Worm (Caenorhabditis elegans) whole organism, L4 larva: ENCODE results near the gene W10G11.19.

Experiments used
- T26A8.4 ChIP-seq: fragments of 200-800 bp; sonication (Bioruptor generic); IDR thresholded peaks from 2 replicates; pipeline ENCODE4 v1.3.6; 2022; ENCODE audit warnings: missing genetic modification characterization, missing compliant biosample characterization
- ZK546.5 ChIP-seq, 2 experiments: sonication (generic microtip); optimal IDR thresholded peaks; 2 replicates each; lab custom pipeline; 2017; ENCODE audit warnings: missing biosample characterization in 2 of 2, missing genetic modification characterization in 2 of 2
- aly-2 ChIP-seq: sonication (generic microtip); optimal IDR thresholded peaks from 2 replicates; lab custom pipeline; 2018; ENCODE audit warnings: missing biosample characterization, missing genetic modification characterization
- attf-4 ChIP-seq: sonication (generic microtip); optimal IDR thresholded peaks from 3 replicates; lab custom pipeline; 2017; ENCODE audit warnings: missing biosample characterization, missing genetic modification characterization
- ceh-20 ChIP-seq: fragments of 200-800 bp; sonication (Bioruptor generic); IDR thresholded peaks from 2 replicates; pipeline ENCODE4 v1.3.6; 2022; ENCODE audit warnings: missing genetic modification reagents, missing genetic modification characterization, missing compliant biosample characterization
- ceh-32 ChIP-seq: sonication (generic microtip); optimal IDR thresholded peaks from 2 replicates; lab custom pipeline; 2016; ENCODE audit warnings: mild to moderate bottlenecking, missing genetic modification characterization, missing compliant biosample characterization; ENCODE audit not compliant: poor library complexity
- ceh-82 ChIP-seq: sonication (generic microtip); optimal IDR thresholded peaks from 2 replicates; lab custom pipeline; 2017; ENCODE audit warnings: missing biosample characterization, missing genetic modification characterization
- daf-19 ChIP-seq: fragments of 200-800 bp; sonication (Bioruptor generic); conservative IDR thresholded peaks from 2 replicates; pipeline ENCODE4 v1.3.6; 2022; ENCODE audit warnings: missing genetic modification characterization, missing compliant biosample characterization
- daf-8 ChIP-seq: fragments of 200-800 bp; sonication (Bioruptor generic); IDR thresholded peaks from 2 replicates; pipeline ENCODE4 v1.3.6; 2022; ENCODE audit warnings: missing genetic modification characterization, missing compliant biosample characterization
- dmd-6 ChIP-seq: fragments of 200-800 bp; sonication (Bioruptor generic); IDR thresholded peaks from 2 replicates; pipeline ENCODE4 v1.3.6; 2022; ENCODE audit warnings: missing genetic modification reagents, missing genetic modification characterization, missing compliant biosample characterization
- dmd-8 ChIP-seq: fragments of 200-800 bp; sonication (Bioruptor generic); IDR thresholded peaks from 2 replicates; pipeline ENCODE4 v1.3.6; 2022; ENCODE audit warnings: missing genetic modification characterization, missing compliant biosample characterization
- dmd-9 ChIP-seq: fragments of 200-800 bp; sonication (Bioruptor generic); IDR thresholded peaks from 2 replicates; pipeline ENCODE4 v1.3.6; 2022; ENCODE audit warnings: missing genetic modification reagents, missing genetic modification characterization, missing compliant biosample characterization
- duxl-1 ChIP-seq: sonication (generic microtip); optimal IDR thresholded peaks from 2 replicates; lab custom pipeline; 2016; ENCODE audit warnings: mild to moderate bottlenecking, missing genetic modification characterization, moderate library complexity, missing compliant biosample characterization; ENCODE audit not compliant: poor library complexity
- egl-27 ChIP-seq: sonication (generic microtip); optimal IDR thresholded peaks from 3 replicates; lab custom pipeline; 2017; ENCODE audit warnings: missing biosample characterization, missing genetic modification reagents, missing genetic modification characterization
- fkh-10 ChIP-seq: fragments of 150-350 bp; optimal IDR thresholded peaks from 2 replicates; lab custom pipeline; 2014; ENCODE audit warnings: missing biosample characterization, missing genetic modification reagents, missing genetic modification characterization
- fos-1 ChIP-seq: fragments of 150-350 bp; optimal IDR thresholded peaks from 2 replicates; lab custom pipeline; 2014; ENCODE audit warnings: missing biosample characterization, missing genetic modification characterization
- gei-8 ChIP-seq: fragments of 200-800 bp; sonication (Bioruptor generic); optimal IDR thresholded peaks from 2 replicates; lab custom pipeline; 2018; ENCODE audit warnings: mild to moderate bottlenecking, missing genetic modification characterization, missing compliant biosample characterization
- hif-1 ChIP-seq, 2 experiments: sonication (generic microtip); optimal IDR thresholded peaks; 2 replicates each; lab custom pipeline; 2016 to 2017; ENCODE audit warnings: missing compliant biosample characterization in 2 of 2, missing genetic modification characterization in 2 of 2, missing genetic modification reagents in 2 of 2, missing genotype in 2 of 2, mild to moderate bottlenecking in 1 of 2
- hmg-1.1 ChIP-seq: fragments of 200-800 bp; sonication (Bioruptor generic); IDR thresholded peaks from 2 replicates; pipeline ENCODE4 v1.3.6; 2022; ENCODE audit warnings: missing genetic modification reagents, missing genetic modification characterization, missing compliant biosample characterization
- jun-1 ChIP-seq: fragments of 150-350 bp; optimal IDR thresholded peaks from 2 replicates; lab custom pipeline; 2014; ENCODE audit warnings: missing biosample characterization, missing genetic modification reagents, missing genetic modification characterization
- lim-7 ChIP-seq: fragments of 200-800 bp; sonication (Bioruptor generic); IDR thresholded peaks from 2 replicates; pipeline ENCODE4 v1.3.6; 2022; ENCODE audit warnings: missing genetic modification characterization, missing compliant biosample characterization
- lin-1 ChIP-seq: fragments of 200-800 bp; sonication (Bioruptor generic); IDR thresholded peaks from 2 replicates; pipeline ENCODE4 v1.3.6; 2022; ENCODE audit warnings: missing genetic modification reagents, missing genetic modification characterization, missing compliant biosample characterization
- lin-15B ChIP-seq: fragments of 150-350 bp; sonication (generic microtip); optimal IDR thresholded peaks from 3 replicates; lab custom pipeline; 2014; ENCODE audit warnings: missing biosample characterization, missing genetic modification characterization
- lin-29 ChIP-seq: fragments of 200-800 bp; sonication (Bioruptor generic); IDR thresholded peaks from 2 replicates; pipeline ENCODE4 v1.3.6; 2022; ENCODE audit warnings: missing genetic modification reagents, missing genetic modification characterization, missing compliant biosample characterization
- lin-39 ChIP-seq: fragments of 150-350 bp; optimal IDR thresholded peaks from 2 replicates; lab custom pipeline; 2014; ENCODE audit warnings: missing biosample characterization, missing genetic modification reagents, missing genetic modification characterization
- lsy-2 ChIP-seq, 2 experiments: fragments of 150-350 bp in 1 of 2; sonication (generic microtip) in 1 of 2; optimal IDR thresholded peaks; 2 replicates each; lab custom pipeline; 2014 to 2017; ENCODE audit warnings: missing biosample characterization in 2 of 2, missing genetic modification characterization in 2 of 2
- madf-5 ChIP-seq, 2 experiments: fragments of 200-800 bp; sonication (Bioruptor generic); IDR thresholded peaks; 2 replicates each; pipeline ENCODE4 v1.3.6; 2022; ENCODE audit warnings: missing compliant biosample characterization in 2 of 2, missing genetic modification characterization in 2 of 2
- madf-9 ChIP-seq: fragments of 200-800 bp; sonication (Bioruptor generic); conservative IDR thresholded peaks from 2 replicates; pipeline ENCODE4 v1.3.6; 2022; ENCODE audit warnings: missing genetic modification reagents, missing genetic modification characterization, missing compliant biosample characterization
- mdl-1 ChIP-seq, 2 experiments: fragments of 150-350 bp in 1 of 2; sonication (generic microtip) in 1 of 2; optimal IDR thresholded peaks; 2 replicates each; lab custom pipeline; 2014 to 2017; ENCODE audit warnings: missing biosample characterization in 2 of 2, missing genetic modification characterization in 2 of 2
- mdt-29 ChIP-seq: fragments of 200-800 bp; sonication (Bioruptor generic); IDR thresholded peaks from 2 replicates; pipeline ENCODE4 v1.3.6; 2022; ENCODE audit warnings: missing genetic modification reagents, missing genetic modification characterization, missing compliant biosample characterization
- nhr-11 ChIP-seq: fragments of 150-350 bp; optimal IDR thresholded peaks from 2 replicates; lab custom pipeline; 2014; ENCODE audit warnings: missing biosample characterization, missing genetic modification characterization
- nhr-111 ChIP-seq: fragments of 200-800 bp; sonication (Bioruptor generic); optimal IDR thresholded peaks from 2 replicates; lab custom pipeline; 2018; ENCODE audit warnings: mild to moderate bottlenecking, missing genetic modification characterization, missing compliant biosample characterization
- nhr-237 ChIP-seq: sonication (generic microtip); optimal IDR thresholded peaks from 2 replicates; lab custom pipeline; 2017; ENCODE audit warnings: missing biosample characterization, missing genetic modification characterization
- nhr-41 ChIP-seq: fragments of 200-800 bp; sonication (Bioruptor generic); IDR thresholded peaks from 2 replicates; pipeline ENCODE4 v1.3.6; 2022; ENCODE audit warnings: missing genetic modification reagents, missing genetic modification characterization, missing compliant biosample characterization
- nhr-6 ChIP-seq: fragments of 150-350 bp; optimal IDR thresholded peaks from 2 replicates; lab custom pipeline; 2014; ENCODE audit warnings: missing biosample characterization, missing genetic modification characterization
- php-3 ChIP-seq: fragments of 200-800 bp; sonication (Bioruptor generic); IDR thresholded peaks from 2 replicates; pipeline ENCODE4 v1.3.6; 2022; ENCODE audit warnings: missing genetic modification reagents, missing genetic modification characterization, missing compliant biosample characterization
- saeg-2 ChIP-seq: fragments of 200-800 bp; sonication (Bioruptor generic); IDR thresholded peaks from 2 replicates; pipeline ENCODE4 v1.3.6; 2022; ENCODE audit warnings: missing genetic modification reagents, missing genetic modification characterization, missing compliant biosample characterization
- sdz-12 ChIP-seq: fragments of 200-800 bp; sonication (Bioruptor generic); optimal IDR thresholded peaks from 2 replicates; lab custom pipeline; 2018; ENCODE audit warnings: mild to moderate bottlenecking, missing genetic modification characterization, missing compliant biosample characterization
- set-16 ChIP-seq: fragments of 200-800 bp; sonication (Bioruptor generic); IDR thresholded peaks from 2 replicates; pipeline ENCODE4 v1.3.6; 2022; ENCODE audit warnings: missing genetic modification reagents, missing genetic modification characterization, missing compliant biosample characterization
- snpc-1.2 ChIP-seq: fragments of 200-800 bp; sonication (Bioruptor generic); IDR thresholded peaks from 2 replicates; pipeline ENCODE4 v1.3.6; 2022; ENCODE audit warnings: missing genetic modification reagents, missing genetic modification characterization, missing compliant biosample characterization
- tra-1 ChIP-seq: fragments of 200-800 bp; sonication (Bioruptor generic); IDR thresholded peaks from 2 replicates; pipeline ENCODE4 v1.3.6; 2022; ENCODE audit warnings: missing genetic modification reagents, missing genetic modification characterization, missing compliant biosample characterization
- unc-130 ChIP-seq: sonication (generic microtip); optimal IDR thresholded peaks from 2 replicates; lab custom pipeline; 2016; ENCODE audit warnings: missing genetic modification reagents, missing genetic modification characterization, missing compliant biosample characterization
- unc-62 ChIP-seq, 3 experiments: fragments of 150-350 bp in 1 of 3; sonication (generic microtip); optimal IDR thresholded peaks in 2 of 3; peaks in 1 of 3; 1 replicate in 1 of 3; 2 replicates in 2 of 3; lab custom pipeline; 2014 to 2017; ENCODE audit warnings: missing biosample characterization in 3 of 3, missing genetic modification characterization in 3 of 3, missing genetic modification reagents in 3 of 3, missing genotype in 1 of 3
- zag-1 ChIP-seq: fragments of 150-350 bp; optimal IDR thresholded peaks from 2 replicates; lab custom pipeline; 2014; ENCODE audit warnings: missing biosample characterization, missing genetic modification characterization
- zip-11 ChIP-seq: fragments of 200-800 bp; sonication (Bioruptor generic); IDR thresholded peaks from 2 replicates; pipeline ENCODE4 v1.3.6; 2022; ENCODE audit warnings: missing genetic modification characterization, missing compliant biosample characterization
- zip-2 ChIP-seq: fragments of 150-350 bp; optimal IDR thresholded peaks from 2 replicates; lab custom pipeline; 2014; ENCODE audit warnings: missing biosample characterization, missing genetic modification characterization

The W10G11.19 gene

DNA sequence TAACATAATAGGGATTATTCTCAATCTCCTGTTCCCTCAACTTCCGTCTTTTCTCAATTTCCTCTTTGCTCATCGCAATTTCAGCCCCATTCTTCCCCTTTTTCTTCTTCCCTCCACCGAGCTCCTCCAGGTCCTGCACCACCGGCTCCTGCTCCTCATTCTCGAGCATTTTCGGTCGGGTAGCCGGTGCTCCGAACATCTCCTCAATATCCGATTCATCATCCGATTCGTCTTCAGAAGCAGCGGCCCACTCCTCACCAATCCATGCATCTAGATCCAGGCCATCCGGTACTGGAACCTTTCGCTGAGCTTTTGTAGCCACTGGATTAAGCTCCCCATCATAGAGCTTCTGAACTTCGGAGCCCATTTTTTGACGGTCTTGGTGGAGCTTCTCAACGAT is 10.3 kb upstream of the W10G11.19 start:
- TF ChIP-seq unc-130 (GFP tag; lab: Kevin White, UChicago) (no peak), set-16 (GFP tag; lab: Robert Waterston, UW) (peak; percentile 69; the same call in 1 of the 2 replicates)

DNA sequence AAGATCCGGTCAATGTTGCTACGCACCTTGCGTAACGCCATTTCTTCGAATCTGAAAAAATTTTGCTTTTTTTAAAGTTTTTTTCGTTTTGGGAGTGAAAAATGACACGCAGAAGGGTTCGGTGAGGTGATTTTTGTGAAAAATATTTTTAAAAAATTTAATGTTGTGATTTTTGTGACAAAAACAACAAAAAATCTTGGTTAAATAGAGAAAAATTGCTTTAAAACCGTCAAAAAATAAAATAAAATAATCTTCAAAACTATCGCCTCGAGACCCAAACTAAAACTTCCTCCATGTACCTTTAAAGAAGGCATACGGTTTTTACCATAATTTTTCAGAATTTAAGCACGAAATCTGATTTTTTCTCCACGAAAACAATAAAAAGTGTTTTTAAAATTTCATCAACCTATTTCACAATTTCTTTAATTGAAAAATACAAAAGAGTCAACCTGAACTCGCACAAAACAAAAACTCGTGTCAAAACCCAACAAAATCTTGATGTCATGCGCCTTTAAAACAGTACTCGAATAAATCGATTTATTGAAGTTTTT is 4.0 kb upstream of the W10G11.19 start, which contains the start of gene apd-3:
Gene apd-3 (minus strand): TSS at position 51 of the 551 bp plus-strand sequence.
- TF ChIP-seq lin-39 (no peak), lsy-2 (tag; optimal IDR thresholded peaks at IDR 0.05; lab: Kevin White, UChicago) (peak in 1 of 2 experiments; percentile 12)

DNA sequence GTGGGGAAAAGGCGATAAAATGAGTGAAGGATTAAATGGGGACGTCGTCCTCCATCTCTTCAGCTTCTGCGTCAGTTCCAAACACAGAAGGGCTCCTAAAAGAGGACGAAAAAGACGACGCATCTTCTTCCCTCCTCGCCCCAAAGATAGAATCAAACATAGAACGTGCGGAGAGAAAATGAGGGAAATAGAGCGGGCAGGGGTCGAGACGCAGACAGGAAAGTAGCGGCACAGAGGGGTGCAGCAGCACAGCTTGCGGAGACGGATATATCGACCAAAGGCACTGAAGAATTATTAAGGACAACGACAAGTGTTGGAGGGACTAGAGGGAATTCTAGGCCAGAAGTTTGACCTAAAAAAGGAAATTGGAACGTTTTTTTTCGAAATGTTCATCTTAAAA is 3.2 kb upstream of the W10G11.19 start:
- TF ChIP-seq hif-1 (tag; optimal IDR thresholded peaks at IDR 0.05; lab: Kevin White, UChicago) (peak in 1 of 2 experiments; percentile 53), dmd-8 (GFP tag; lab: Robert Waterston, UW) (no peak), mdl-1 (tag; optimal IDR thresholded peaks at IDR 0.05; lab: Kevin White, UChicago) (peak in 1 of 2 experiments; percentile 51), egl-27 (tag; lab: Kevin White, UChicago) (no peak), nhr-111 (no peak), zip-2 (no peak), snpc-1.2 (GFP tag; lab: Robert Waterston, UW) (no peak), nhr-11 (no peak), lin-1 (GFP tag; lab: Robert Waterston, UW) (no peak), aly-2 (tag; lab: Kevin White, UChicago) (no peak), lin-29 (GFP tag; lab: Robert Waterston, UW) (no peak), madf-5 (GFP tag; IDR thresholded peaks at IDR 0.05; lab: Robert Waterston, UW) (no peak), dmd-9 (no peak), attf-4 (tag; lab: Kevin White, UChicago) (no peak), fkh-10 (peak; percentile 22), sdz-12 (GFP tag; lab: Kevin White, UChicago) (no peak), lim-7 (no peak), saeg-2 (GFP tag; lab: Robert Waterston, UW) (no peak), nhr-237 (tag; lab: Kevin White, UChicago) (no peak), madf-9 (GFP tag; lab: Robert Waterston, UW) (no peak), ceh-20 (GFP tag; lab: Robert Waterston, UW) (no peak), ZK546.5 (tag; optimal IDR thresholded peaks at IDR 0.05; lab: Kevin White, UChicago) (no peak), zag-1 (tag; lab: Kevin White, UChicago) (no peak), hmg-1.1 (GFP tag; lab: Robert Waterston, UW) (peak; percentile 63), gei-8 (GFP tag; lab: Kevin White, UChicago) (no peak), lin-15B (tag; lab: Kevin White, UChicago) (no peak), ceh-32 (no peak), lsy-2 (tag; optimal IDR thresholded peaks at IDR 0.05; lab: Kevin White, UChicago) (peak; percentile 7 to 69), T26A8.4 (GFP tag; lab: Robert Waterston, UW) (no peak), daf-19 (GFP tag; lab: Robert Waterston, UW) (no peak), zip-11 (GFP tag; lab: Robert Waterston, UW) (no peak), daf-8 (GFP tag; lab: Robert Waterston, UW) (no peak), ceh-82 (tag; lab: Kevin White, UChicago) (no peak), jun-1 (no peak), fos-1 (tag; lab: Kevin White, UChicago) (no peak), nhr-41 (no peak), unc-62 (GFP tag; optimal IDR thresholded peaks at IDR 0.05 in 1 of 2; lab: Kevin White, UChicago) (peak in 1 of 2 experiments; percentile 85), unc-62 (tag; optimal IDR thresholded peaks at IDR 0.05; lab: Kevin White, UChicago) (no peak), tra-1 (GFP tag; lab: Robert Waterston, UW) (no peak), duxl-1 (tag; lab: Kevin White, UChicago) (no peak), set-16 (GFP tag; lab: Robert Waterston, UW) (peak; percentile 41; the same call in 1 of the 2 replicates), mdt-29 (no peak), php-3 (GFP tag; lab: Robert Waterston, UW) (no peak), nhr-6 (tag; lab: Kevin White, UChicago) (no peak), dmd-6 (no peak)
